Worm (Caenorhabditis elegans) whole organism, L4 larva: Measurements from ENCODE around the gene Y46G5A.20.
A peak's percentile ranks its signal among the peaks of the same experiment; 100 is the strongest.

Source experiments
- F49E8.2 ChIP-seq: sonication (generic microtip); optimal IDR thresholded peaks from 2 replicates; lab custom pipeline; 2016; ENCODE audit warnings: missing compliant biosample characterization, mild to moderate bottlenecking, missing genetic modification characterization, borderline replicate concordance
- R02D3.7 ChIP-seq: fragments of 150-350 bp; sonication (generic microtip); optimal IDR thresholded peaks from 3 replicates; lab custom pipeline; 2014; ENCODE audit warnings: missing biosample characterization, missing genetic modification characterization
- T20F7.1 ChIP-seq: fragments of 200-800 bp; sonication (Bioruptor generic); optimal IDR thresholded peaks from 2 replicates; lab custom pipeline; 2018; ENCODE audit warnings: mild to moderate bottlenecking, missing genetic modification characterization, missing compliant biosample characterization
- T26A8.4 ChIP-seq: fragments of 200-800 bp; sonication (Bioruptor generic); IDR thresholded peaks from 2 replicates; pipeline ENCODE4 v1.3.6; 2022; ENCODE audit warnings: missing genetic modification characterization, missing compliant biosample characterization
- Y105C5A.15 ChIP-seq: fragments of 200-800 bp; sonication (Bioruptor generic); IDR thresholded peaks from 2 replicates; pipeline ENCODE4 v1.3.6; 2022; ENCODE audit warnings: missing genetic modification characterization, missing compliant biosample characterization
- Y48G9A.11 ChIP-seq: fragments of 200-800 bp; sonication (Bioruptor generic); IDR thresholded peaks from 2 replicates; pipeline ENCODE4 v1.3.6; 2022; ENCODE audit warnings: missing genetic modification reagents, missing genetic modification characterization, missing compliant biosample characterization
- Y5F2A.4 ChIP-seq: fragments of 200-800 bp; sonication (Bioruptor generic); optimal IDR thresholded peaks from 2 replicates; lab custom pipeline; 2018; ENCODE audit warnings: mild to moderate bottlenecking, missing genetic modification characterization, missing compliant biosample characterization
- Y75B8A.6 ChIP-seq: fragments of 200-800 bp; sonication (Bioruptor generic); IDR thresholded peaks from 2 replicates; pipeline ENCODE4 v1.3.6; 2022; ENCODE audit warnings: missing genetic modification reagents, missing genetic modification characterization, missing compliant biosample characterization
- aha-1 ChIP-seq: fragments of 150-350 bp; peaks from one replicate; lab custom pipeline; 2014; ENCODE audit warnings: missing biosample characterization, missing genetic modification characterization
- arid-1 ChIP-seq: fragments of 200-800 bp; sonication (Bioruptor generic); conservative IDR thresholded peaks from 2 replicates; pipeline ENCODE4 v1.3.6; 2022; ENCODE audit warnings: missing genetic modification reagents, missing genetic modification characterization, missing compliant biosample characterization
- ceh-20 ChIP-seq: fragments of 200-800 bp; sonication (Bioruptor generic); IDR thresholded peaks from 2 replicates; pipeline ENCODE4 v1.3.6; 2022; ENCODE audit warnings: missing genetic modification reagents, missing genetic modification characterization, missing compliant biosample characterization
- ceh-28 ChIP-seq: fragments of 150-350 bp; optimal IDR thresholded peaks from 2 replicates; lab custom pipeline; 2014; ENCODE audit warnings: missing biosample characterization, missing genetic modification reagents, missing genetic modification characterization
- ceh-62 ChIP-seq: sonication (generic microtip); optimal IDR thresholded peaks from 2 replicates; lab custom pipeline; 2017; ENCODE audit warnings: missing biosample characterization, missing genetic modification characterization
- daf-12 ChIP-seq: fragments of 150-350 bp; optimal IDR thresholded peaks from 2 replicates; lab custom pipeline; 2014; ENCODE audit warnings: missing biosample characterization, missing genetic modification reagents, missing genetic modification characterization
- daf-16 ChIP-seq, 3 experiments: sonication (generic microtip); optimal IDR thresholded peaks; 2 replicates each; lab custom pipeline; 2016 to 2017; ENCODE audit warnings: missing genetic modification characterization in 3 of 3, missing genetic modification reagents in 3 of 3, mild to moderate bottlenecking in 2 of 3, missing compliant biosample characterization in 2 of 3, missing biosample characterization in 1 of 3, moderate library complexity in 1 of 3
- daf-19 ChIP-seq: fragments of 200-800 bp; sonication (Bioruptor generic); conservative IDR thresholded peaks from 2 replicates; pipeline ENCODE4 v1.3.6; 2022; ENCODE audit warnings: missing genetic modification characterization, missing compliant biosample characterization
- dmd-8 ChIP-seq: fragments of 200-800 bp; sonication (Bioruptor generic); IDR thresholded peaks from 2 replicates; pipeline ENCODE4 v1.3.6; 2022; ENCODE audit warnings: missing genetic modification characterization, missing compliant biosample characterization
- dpl-1 ChIP-seq: fragments of 150-350 bp; optimal IDR thresholded peaks from 2 replicates; lab custom pipeline; 2014; ENCODE audit warnings: missing biosample characterization, missing genetic modification reagents, missing genetic modification characterization
- dve-1 ChIP-seq: sonication (generic microtip); optimal IDR thresholded peaks from 2 replicates; lab custom pipeline; 2017; ENCODE audit warnings: antibody characterized with exemption, mild to moderate bottlenecking, missing genetic modification characterization, missing compliant biosample characterization; ENCODE audit not compliant: insufficient read depth
- egl-43 ChIP-seq: fragments of 200-800 bp; sonication (Bioruptor generic); IDR thresholded peaks from 2 replicates; pipeline ENCODE4 v1.3.6; 2022; ENCODE audit warnings: missing genetic modification reagents, missing genetic modification characterization, missing compliant biosample characterization
- hlh-11 ChIP-seq: fragments of 200-800 bp; sonication (Bioruptor generic); optimal IDR thresholded peaks from 2 replicates; lab custom pipeline; 2018; ENCODE audit warnings: mild to moderate bottlenecking, missing genetic modification characterization, missing compliant biosample characterization
- hmg-1.1 ChIP-seq: fragments of 200-800 bp; sonication (Bioruptor generic); IDR thresholded peaks from 2 replicates; pipeline ENCODE4 v1.3.6; 2022; ENCODE audit warnings: missing genetic modification reagents, missing genetic modification characterization, missing compliant biosample characterization
- jun-1 ChIP-seq: fragments of 150-350 bp; optimal IDR thresholded peaks from 2 replicates; lab custom pipeline; 2014; ENCODE audit warnings: missing biosample characterization, missing genetic modification reagents, missing genetic modification characterization
- lim-7 ChIP-seq: fragments of 200-800 bp; sonication (Bioruptor generic); IDR thresholded peaks from 2 replicates; pipeline ENCODE4 v1.3.6; 2022; ENCODE audit warnings: missing genetic modification characterization, missing compliant biosample characterization
- lin-39 ChIP-seq: fragments of 150-350 bp; optimal IDR thresholded peaks from 2 replicates; lab custom pipeline; 2014; ENCODE audit warnings: missing biosample characterization, missing genetic modification reagents, missing genetic modification characterization
- lsy-2 ChIP-seq, 2 experiments: fragments of 150-350 bp in 1 of 2; sonication (generic microtip) in 1 of 2; optimal IDR thresholded peaks; 2 replicates each; lab custom pipeline; 2014 to 2017; ENCODE audit warnings: missing biosample characterization in 2 of 2, missing genetic modification characterization in 2 of 2
- madf-5 ChIP-seq, 2 experiments: fragments of 200-800 bp; sonication (Bioruptor generic); IDR thresholded peaks; 2 replicates each; pipeline ENCODE4 v1.3.6; 2022; ENCODE audit warnings: missing compliant biosample characterization in 2 of 2, missing genetic modification characterization in 2 of 2
- mep-1 ChIP-seq: fragments of 150-350 bp; sonication (generic microtip); optimal IDR thresholded peaks from 3 replicates; lab custom pipeline; 2014; ENCODE audit warnings: missing biosample characterization, missing genetic modification characterization
- nhr-10 ChIP-seq: fragments of 150-350 bp; optimal IDR thresholded peaks from 2 replicates; lab custom pipeline; 2014; ENCODE audit warnings: missing biosample characterization, missing genetic modification characterization
- nhr-237 ChIP-seq: sonication (generic microtip); optimal IDR thresholded peaks from 2 replicates; lab custom pipeline; 2017; ENCODE audit warnings: missing biosample characterization, missing genetic modification characterization
- nhr-28 ChIP-seq: fragments of 150-350 bp; optimal IDR thresholded peaks from 2 replicates; lab custom pipeline; 2014; ENCODE audit warnings: missing biosample characterization, missing genetic modification characterization
- nhr-42 ChIP-seq: fragments of 200-800 bp; sonication (Bioruptor generic); IDR thresholded peaks from 2 replicates; pipeline ENCODE4 v1.3.6; 2022; ENCODE audit warnings: missing genetic modification characterization, missing compliant biosample characterization
- nhr-48 ChIP-seq: sonication (generic microtip); optimal IDR thresholded peaks from 2 replicates; lab custom pipeline; 2016; ENCODE audit warnings: mild to moderate bottlenecking, missing genetic modification characterization, missing compliant biosample characterization
- nhr-6 ChIP-seq: fragments of 150-350 bp; optimal IDR thresholded peaks from 2 replicates; lab custom pipeline; 2014; ENCODE audit warnings: missing biosample characterization, missing genetic modification characterization
- pha-4 ChIP-seq, 2 experiments: fragments of 150-350 bp in 1 of 2; fragments of 200-800 bp in 1 of 2; sonication (Bioruptor generic) in 1 of 2; IDR thresholded peaks in 1 of 2; optimal IDR thresholded peaks in 1 of 2; 2 replicates each; pipeline versions ENCODE4 v1.3.6 to Lab custom; 2014 to 2022; ENCODE audit warnings: missing genetic modification characterization in 2 of 2, missing genetic modification reagents in 2 of 2, missing biosample characterization in 1 of 2, missing compliant biosample characterization in 1 of 2
- pqm-1 ChIP-seq: sonication (generic microtip); optimal IDR thresholded peaks from 2 replicates; lab custom pipeline; 2017; ENCODE audit warnings: missing biosample characterization, missing genetic modification characterization
- rbr-2 ChIP-seq: sonication (generic microtip); optimal IDR thresholded peaks from 2 replicates; lab custom pipeline; 2016; ENCODE audit warnings: missing genotype, missing genetic modification characterization, missing compliant biosample characterization
- skn-1 ChIP-seq: fragments of 150-350 bp; optimal IDR thresholded peaks from 2 replicates; lab custom pipeline; 2014; ENCODE audit warnings: missing biosample characterization, missing genetic modification characterization
- spr-1 ChIP-seq: sonication (generic microtip); optimal IDR thresholded peaks from 2 replicates; lab custom pipeline; 2016; ENCODE audit warnings: mild to moderate bottlenecking, missing genetic modification characterization, missing compliant biosample characterization
- unc-130 ChIP-seq: sonication (generic microtip); optimal IDR thresholded peaks from 2 replicates; lab custom pipeline; 2016; ENCODE audit warnings: missing genetic modification reagents, missing genetic modification characterization, missing compliant biosample characterization
- zfp-3 ChIP-seq: fragments of 200-800 bp; sonication (Bioruptor generic); conservative IDR thresholded peaks from 2 replicates; pipeline ENCODE4 v1.3.6; 2022; ENCODE audit warnings: missing genetic modification reagents, missing genetic modification characterization, missing compliant biosample characterization
- zip-11 ChIP-seq: fragments of 200-800 bp; sonication (Bioruptor generic); IDR thresholded peaks from 2 replicates; pipeline ENCODE4 v1.3.6; 2022; ENCODE audit warnings: missing genetic modification characterization, missing compliant biosample characterization
- zip-2 ChIP-seq: fragments of 150-350 bp; optimal IDR thresholded peaks from 2 replicates; lab custom pipeline; 2014; ENCODE audit warnings: missing biosample characterization, missing genetic modification characterization
- ztf-7 ChIP-seq: fragments of 150-350 bp; optimal IDR thresholded peaks from 2 replicates; lab custom pipeline; 2014; ENCODE audit warnings: missing biosample characterization, missing genetic modification characterization

The Y46G5A.20 gene

ce11 chrII:12787831-12788248 is 23.0 kb upstream of the Y46G5A.20 start, which contains the start of gene alkb-7 (continued):
- TF ChIP-seq mep-1 (peak; percentile 76), dve-1 (tag; lab: Kevin White, UChicago) (peak; percentile 41), Y5F2A.4 (GFP tag; lab: Kevin White, UChicago) (no peak), Y105C5A.15 (GFP tag; lab: Robert Waterston, UW) (0 out of 2 replicates have a peak, but pooled peaks have one; percentile 25), pha-4 (GFP tag; IDR thresholded peaks at IDR 0.05; lab: Robert Waterston, UW) (0 out of 2 replicates have a peak, but pooled peaks have one; percentile 7), pha-4 (tag; optimal IDR thresholded peaks at IDR 0.05; lab: Kevin White, UChicago) (no peak), daf-12 (no peak), nhr-42 (peak; percentile 75; the same call in 1 of the 2 replicates), zip-11 (GFP tag; lab: Robert Waterston, UW) (no peak), hlh-11 (tag; lab: Kevin White, UChicago) (peak; percentile 36), skn-1 (tag; lab: Kevin White, UChicago) (no peak), R02D3.7 (tag; lab: Kevin White, UChicago) (no peak), daf-16 (GFP tag; optimal IDR thresholded peaks at IDR 0.05; lab: Kevin White, UChicago) (no peak), daf-16 (tag; optimal IDR thresholded peaks at IDR 0.05; lab: Kevin White, UChicago) (no peak), unc-130 (no peak), nhr-28 (no peak), ceh-62 (tag; lab: Kevin White, UChicago) (no peak)
- TF ChIP-seq, all 104 proteins: peak for 19

- TF ChIP-seq unc-130 (no peak), nhr-10 (tag; lab: Kevin White, UChicago) (no peak), T26A8.4 (GFP tag; lab: Robert Waterston, UW) (peak; percentile 35; the same call in 1 of the 2 replicates), egl-43 (GFP tag; lab: Robert Waterston, UW) (peak; percentile 27; the same call in 1 of the 2 replicates), pqm-1 (tag; lab: Kevin White, UChicago) (no peak), aha-1 (tag; lab: Kevin White, UChicago) (peak; percentile 12)
- TF ChIP-seq, all 104 proteins: peak for 3
Measured at ce11 chrII:12789497-12789896, 21.3 kb upstream of the Y46G5A.20 start.

ce11 chrII:12790392-12790791 is 20.4 kb upstream of the Y46G5A.20 start:
- TF ChIP-seq lim-7 (GFP tag; lab: Robert Waterston, UW) (no peak), lin-39 (tag; lab: Kevin White, UChicago) (no peak)

ce11 chrII:12795188-12795587 is 15.6 kb upstream of the Y46G5A.20 start:
- no peak for TF ChIP-seq dpl-1 (GFP tag; lab: Kevin White, UChicago)
- TF ChIP-seq lsy-2 (tag; optimal IDR thresholded peaks at IDR 0.05; lab: Kevin White, UChicago) = no peak
- no peak for TF ChIP-seq nhr-237 (tag; lab: Kevin White, UChicago)
- peak; percentile 58; the same call in 1 of the 2 replicates for TF ChIP-seq Y75B8A.6
- TF ChIP-seq nhr-42 = no peak
- TF ChIP-seq pqm-1 (tag; lab: Kevin White, UChicago) = no peak
- no peak for TF ChIP-seq ceh-28 (tag; lab: Kevin White, UChicago)
- no peak for TF ChIP-seq nhr-48 (tag; lab: Kevin White, UChicago)
- no peak for TF ChIP-seq jun-1 (tag; lab: Kevin White, UChicago)
- no peak for TF ChIP-seq T20F7.1
- TF ChIP-seq daf-19 (GFP tag; lab: Robert Waterston, UW) = no peak
- TF ChIP-seq ceh-62 (tag; lab: Kevin White, UChicago) = no peak
- TF ChIP-seq ceh-20 (GFP tag; lab: Robert Waterston, UW) = no peak
- TF ChIP-seq zfp-3 = peak; percentile 32; the same call in 1 of the 2 replicates
- no peak for TF ChIP-seq rbr-2 (tag; lab: Kevin White, UChicago)
- TF ChIP-seq Y48G9A.11 (GFP tag; lab: Robert Waterston, UW) = peak; percentile 55
- TF ChIP-seq arid-1 (GFP tag; lab: Robert Waterston, UW) = no peak
- no peak for TF ChIP-seq F49E8.2 (tag; lab: Kevin White, UChicago)
- peak; percentile 66 for TF ChIP-seq lim-7 (GFP tag; lab: Robert Waterston, UW)
- no peak for TF ChIP-seq spr-1
- TF ChIP-seq lin-39 (tag; lab: Kevin White, UChicago) = no peak
- TF ChIP-seq zip-2 = no peak
- TF ChIP-seq nhr-10 (tag; lab: Kevin White, UChicago) = no peak
- TF ChIP-seq ztf-7 (tag; lab: Kevin White, UChicago) = no peak
- no peak for TF ChIP-seq nhr-6 (tag; lab: Kevin White, UChicago)
- no peak for TF ChIP-seq hmg-1.1 (GFP tag; lab: Robert Waterston, UW)
- no peak for TF ChIP-seq dmd-8 (GFP tag; lab: Robert Waterston, UW)
- no peak for TF ChIP-seq Y105C5A.15 (GFP tag; lab: Robert Waterston, UW)
- peak; percentile 18 for TF ChIP-seq Y5F2A.4 (GFP tag; lab: Kevin White, UChicago)
- TF ChIP-seq dve-1 (tag; lab: Kevin White, UChicago) = no peak
- no peak for TF ChIP-seq daf-12
- TF ChIP-seq madf-5 (GFP tag; IDR thresholded peaks at IDR 0.05; lab: Robert Waterston, UW) = 0 out of 4 replicates have a peak, but pooled peaks have one; percentile 20 to 60
